Fruit fly (Drosophila melanogaster): ENCODE results near the gene Pcp.
A peak's percentile ranks its signal among the peaks of the same experiment; 100 is the strongest.

The Pcp gene

dm6 chr2L:7043039-7043905, 21.8 kb downstream of the Pcp start (continued):
- no peak for TF ChIP-seq pb (GFP tag; optimal IDR thresholded peaks at IDR 0.05)
- no peak for TF ChIP-seq Lpt (GFP tag; optimal IDR thresholded peaks at IDR 0.05)
- no peak for TF ChIP-seq Max (GFP tag; optimal IDR thresholded peaks at IDR 0.05)
- no peak for TF ChIP-seq pzg (GFP tag; optimal IDR thresholded peaks at IDR 0.05)
- peak; percentile 20 for TF ChIP-seq CG12769 (tag; optimal IDR thresholded peaks at IDR 0.05)
- TF ChIP-seq CG11504 (tag; optimal IDR thresholded peaks at IDR 0.05): peak; percentile 36
- TF ChIP-seq CG15269 (tag; optimal IDR thresholded peaks at IDR 0.05): no peak
- no peak for TF ChIP-seq cwo (GFP tag; optimal IDR thresholded peaks at IDR 0.05)
- TF ChIP-seq sisA (GFP tag; IDR thresholded peaks at IDR 0.05): no peak
- peak; percentile 54 for TF ChIP-seq gsb-n (tag; optimal IDR thresholded peaks at IDR 0.05)
- no peak for TF ChIP-seq az2 (GFP tag; optimal IDR thresholded peaks at IDR 0.05)
- no peak for TF ChIP-seq pfk (GFP tag; optimal IDR thresholded peaks at IDR 0.05)
- no peak for TF ChIP-seq ssp (GFP tag; IDR thresholded peaks at IDR 0.05)
- TF ChIP-seq ab (GFP tag; optimal IDR thresholded peaks at IDR 0.05): no peak
- no peak for TF ChIP-seq CG1832 (GFP tag; optimal IDR thresholded peaks at IDR 0.05)
- TF ChIP-seq ken (GFP tag; IDR thresholded peaks at IDR 0.05): peak; percentile 52; the same call in 2 of the 3 replicates
- TF ChIP-seq CG7357 (GFP tag; IDR thresholded peaks at IDR 0.05): no peak; the same call in 2 of the 3 replicates
- peak; percentile 47 for TF ChIP-seq CG12219 (GFP tag; optimal IDR thresholded peaks at IDR 0.05)
- TF ChIP-seq croc (GFP tag; conservative IDR thresholded peaks at IDR 0.05): no peak
- TF ChIP-seq Sin3A (optimal IDR thresholded peaks at IDR 0.05): no peak
- no peak for TF ChIP-seq scrt (GFP tag; optimal IDR thresholded peaks at IDR 0.05)
- TF ChIP-seq Dp (GFP tag; optimal IDR thresholded peaks at IDR 0.05): no peak
- peak; percentile 13 for TF ChIP-seq CG9727 (GFP tag; optimal IDR thresholded peaks at IDR 0.05)
- peak; percentile 25 for TF ChIP-seq dmrt99B (tag; optimal IDR thresholded peaks at IDR 0.05)
- TF ChIP-seq Deaf1 (tag; optimal IDR thresholded peaks at IDR 0.05): no peak
- no peak for TF ChIP-seq CG10979 (tag; optimal IDR thresholded peaks at IDR 0.05)
- no peak for TF ChIP-seq CG7928 (GFP tag; optimal IDR thresholded peaks at IDR 0.05)
- no peak for TF ChIP-seq Stat92E (GFP tag; optimal IDR thresholded peaks at IDR 0.05)
- TF ChIP-seq sim (GFP tag; IDR thresholded peaks at IDR 0.05): 0 out of 2 replicates have a peak, but pooled peaks have one; percentile 9
- TF ChIP-seq CHES-1-like (GFP tag; optimal IDR thresholded peaks at IDR 0.05): no peak
- no peak for TF ChIP-seq NK7.1 (GFP tag; optimal IDR thresholded peaks at IDR 0.05)
- no peak for TF ChIP-seq CG33213 (GFP tag; optimal IDR thresholded peaks at IDR 0.05)
- TF ChIP-seq Asciz (GFP tag; optimal IDR thresholded peaks at IDR 0.05): no peak
- TF ChIP-seq kay (GFP tag; optimal IDR thresholded peaks at IDR 0.05): no peak
- TF ChIP-seq ERR (GFP tag; optimal IDR thresholded peaks at IDR 0.05): no peak
- TF ChIP-seq bab2 (GFP tag; optimal IDR thresholded peaks at IDR 0.05): peak; percentile 24
- TF ChIP-seq Kr (GFP tag; optimal IDR thresholded peaks at IDR 0.05): peak; percentile 66
- peak; percentile 40 for TF ChIP-seq CG10462 (GFP tag; optimal IDR thresholded peaks at IDR 0.05)
- no peak for TF ChIP-seq CG2129 (GFP tag; IDR thresholded peaks at IDR 0.05; ENCODE audit: partially characterized antibody)
- TF ChIP-seq tup (GFP tag; optimal IDR thresholded peaks at IDR 0.05): no peak
- TF ChIP-seq dan (GFP tag; IDR thresholded peaks at IDR 0.05): no peak
- TF ChIP-seq Xbp1 (GFP tag; optimal IDR thresholded peaks at IDR 0.05): no peak
- TF ChIP-seq CG17385 (GFP tag; optimal IDR thresholded peaks at IDR 0.05): peak; percentile 11
- TF ChIP-seq gem (tag; optimal IDR thresholded peaks at IDR 0.05): peak; percentile 34
- TF ChIP-seq CG12236 (GFP tag; optimal IDR thresholded peaks at IDR 0.05): peak; percentile 33
- TF ChIP-seq HLHmδ (GFP tag; optimal IDR thresholded peaks at IDR 0.05): peak; percentile 57
- TF ChIP-seq abd-A (tag; optimal IDR thresholded peaks at IDR 0.05): no peak
- TF ChIP-seq lmd (GFP tag; IDR thresholded peaks at IDR 0.05): no peak
- peak; percentile 89 for TF ChIP-seq twi (tag; optimal IDR thresholded peaks at IDR 0.05)
